Fruit fly (Drosophila melanogaster) Kc167 (cell line): ENCODE data around the gene tadr.

Experiments used
- Sin3A ChIP-seq: fragments of >200 bp; optimal IDR thresholded peaks from 2 replicates; lab custom pipeline; 2018; ENCODE audit warnings: missing external identifiers
- insv ChIP-seq: fragments of >200 bp; optimal IDR thresholded peaks from 3 replicates; lab custom pipeline; 2018; ENCODE audit warnings: missing external identifiers
- psq ChIP-seq: fragments of >200 bp; optimal IDR thresholded peaks from 2 replicates; lab custom pipeline; 2017; ENCODE audit warnings: missing external identifiers
- ttk ChIP-seq: sonication (Bioruptor generic); optimal IDR thresholded peaks from 2 replicates; lab custom pipeline; 2017; ENCODE audit warnings: missing external identifiers

DNA sequence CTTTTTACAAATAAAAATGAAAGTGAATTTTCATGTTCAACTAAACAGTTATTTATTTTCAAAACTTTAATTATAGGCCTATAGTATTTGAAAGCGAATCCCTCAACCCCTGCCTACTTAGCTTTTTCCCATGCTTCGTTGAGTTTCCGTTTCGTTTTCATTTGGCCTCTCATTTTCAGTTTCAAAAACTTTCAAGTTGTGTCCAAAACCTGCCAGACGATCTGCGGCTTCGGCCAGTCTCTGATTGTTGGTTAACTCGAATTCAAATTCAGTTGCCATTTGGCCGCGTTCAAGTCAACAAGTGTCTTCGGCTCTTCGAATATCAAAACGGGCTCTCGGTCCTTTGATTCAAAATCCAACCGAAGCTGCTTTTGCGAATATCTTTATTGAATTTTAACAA is 15.8 kb downstream of the tadr start, which contains the start of gene CG14397:
- TF ChIP-seq insv (lab: Kevin White, UChicago): no peak
- TF ChIP-seq ttk (lab: Kevin White, UChicago): no peak
- TF ChIP-seq psq: no peak
- no peak for TF ChIP-seq Sin3A (lab: Kevin White, UChicago)
